Worm (Caenorhabditis elegans) whole organism, L4 larva: Measurements from ENCODE around the gene T28C12.6.

Source experiments
- F37D6.2 ChIP-seq: sonication (generic microtip); optimal IDR thresholded peaks from 2 replicates; lab custom pipeline; 2016; ENCODE audit warnings: mild to moderate bottlenecking, missing genetic modification characterization, missing compliant biosample characterization
- T20F7.1 ChIP-seq: fragments of 200-800 bp; sonication (Bioruptor generic); optimal IDR thresholded peaks from 2 replicates; lab custom pipeline; 2018; ENCODE audit warnings: mild to moderate bottlenecking, missing genetic modification characterization, missing compliant biosample characterization
- T26A8.4 ChIP-seq: fragments of 200-800 bp; sonication (Bioruptor generic); IDR thresholded peaks from 2 replicates; pipeline ENCODE4 v1.3.6; 2022; ENCODE audit warnings: missing genetic modification characterization, missing compliant biosample characterization
- Y75B8A.6 ChIP-seq: fragments of 200-800 bp; sonication (Bioruptor generic); IDR thresholded peaks from 2 replicates; pipeline ENCODE4 v1.3.6; 2022; ENCODE audit warnings: missing genetic modification reagents, missing genetic modification characterization, missing compliant biosample characterization
- aha-1 ChIP-seq: fragments of 150-350 bp; peaks from one replicate; lab custom pipeline; 2014; ENCODE audit warnings: missing biosample characterization, missing genetic modification characterization
- aly-2 ChIP-seq: sonication (generic microtip); optimal IDR thresholded peaks from 2 replicates; lab custom pipeline; 2018; ENCODE audit warnings: missing biosample characterization, missing genetic modification characterization
- ama-1 ChIP-seq: fragments of 150-350 bp; optimal IDR thresholded peaks from 2 replicates; lab custom pipeline; 2014; ENCODE audit warnings: inconsistent platforms, mixed read lengths
- ceh-20 ChIP-seq: fragments of 200-800 bp; sonication (Bioruptor generic); IDR thresholded peaks from 2 replicates; pipeline ENCODE4 v1.3.6; 2022; ENCODE audit warnings: missing genetic modification reagents, missing genetic modification characterization, missing compliant biosample characterization
- ceh-28 ChIP-seq: fragments of 150-350 bp; optimal IDR thresholded peaks from 2 replicates; lab custom pipeline; 2014; ENCODE audit warnings: missing biosample characterization, missing genetic modification reagents, missing genetic modification characterization
- ceh-82 ChIP-seq: sonication (generic microtip); optimal IDR thresholded peaks from 2 replicates; lab custom pipeline; 2017; ENCODE audit warnings: missing biosample characterization, missing genetic modification characterization
- cey-2 ChIP-seq: sonication (generic microtip); optimal IDR thresholded peaks from 3 replicates; lab custom pipeline; 2017; ENCODE audit warnings: missing genetic modification characterization, mild to moderate bottlenecking, missing compliant biosample characterization, antibody characterized with exemption, borderline replicate concordance; ENCODE audit not compliant: insufficient read depth
- daf-12 ChIP-seq: fragments of 150-350 bp; optimal IDR thresholded peaks from 2 replicates; lab custom pipeline; 2014; ENCODE audit warnings: missing biosample characterization, missing genetic modification reagents, missing genetic modification characterization
- daf-16 ChIP-seq, 3 experiments: sonication (generic microtip); optimal IDR thresholded peaks; 2 replicates each; lab custom pipeline; 2016 to 2017; ENCODE audit warnings: missing genetic modification characterization in 3 of 3, missing genetic modification reagents in 3 of 3, mild to moderate bottlenecking in 2 of 3, missing compliant biosample characterization in 2 of 3, missing biosample characterization in 1 of 3, moderate library complexity in 1 of 3
- dmd-6 ChIP-seq: fragments of 200-800 bp; sonication (Bioruptor generic); IDR thresholded peaks from 2 replicates; pipeline ENCODE4 v1.3.6; 2022; ENCODE audit warnings: missing genetic modification reagents, missing genetic modification characterization, missing compliant biosample characterization
- dmd-9 ChIP-seq: fragments of 200-800 bp; sonication (Bioruptor generic); IDR thresholded peaks from 2 replicates; pipeline ENCODE4 v1.3.6; 2022; ENCODE audit warnings: missing genetic modification reagents, missing genetic modification characterization, missing compliant biosample characterization
- dve-1 ChIP-seq: sonication (generic microtip); optimal IDR thresholded peaks from 2 replicates; lab custom pipeline; 2017; ENCODE audit warnings: antibody characterized with exemption, mild to moderate bottlenecking, missing genetic modification characterization, missing compliant biosample characterization; ENCODE audit not compliant: insufficient read depth
- fkh-10 ChIP-seq: fragments of 150-350 bp; optimal IDR thresholded peaks from 2 replicates; lab custom pipeline; 2014; ENCODE audit warnings: missing biosample characterization, missing genetic modification reagents, missing genetic modification characterization
- fos-1 ChIP-seq: fragments of 150-350 bp; optimal IDR thresholded peaks from 2 replicates; lab custom pipeline; 2014; ENCODE audit warnings: missing biosample characterization, missing genetic modification characterization
- hlh-11 ChIP-seq: fragments of 200-800 bp; sonication (Bioruptor generic); optimal IDR thresholded peaks from 2 replicates; lab custom pipeline; 2018; ENCODE audit warnings: mild to moderate bottlenecking, missing genetic modification characterization, missing compliant biosample characterization
- hmg-1.1 ChIP-seq: fragments of 200-800 bp; sonication (Bioruptor generic); IDR thresholded peaks from 2 replicates; pipeline ENCODE4 v1.3.6; 2022; ENCODE audit warnings: missing genetic modification reagents, missing genetic modification characterization, missing compliant biosample characterization
- lin-13 ChIP-seq: fragments of 150-350 bp; optimal IDR thresholded peaks from 2 replicates; lab custom pipeline; 2014; ENCODE audit warnings: missing biosample characterization, missing genetic modification reagents, missing genetic modification characterization
- lin-29 ChIP-seq: fragments of 200-800 bp; sonication (Bioruptor generic); IDR thresholded peaks from 2 replicates; pipeline ENCODE4 v1.3.6; 2022; ENCODE audit warnings: missing genetic modification reagents, missing genetic modification characterization, missing compliant biosample characterization
- lsy-2 ChIP-seq, 2 experiments: fragments of 150-350 bp in 1 of 2; sonication (generic microtip) in 1 of 2; optimal IDR thresholded peaks; 2 replicates each; lab custom pipeline; 2014 to 2017; ENCODE audit warnings: missing biosample characterization in 2 of 2, missing genetic modification characterization in 2 of 2
- madf-5 ChIP-seq, 2 experiments: fragments of 200-800 bp; sonication (Bioruptor generic); IDR thresholded peaks; 2 replicates each; pipeline ENCODE4 v1.3.6; 2022; ENCODE audit warnings: missing compliant biosample characterization in 2 of 2, missing genetic modification characterization in 2 of 2
- madf-9 ChIP-seq: fragments of 200-800 bp; sonication (Bioruptor generic); conservative IDR thresholded peaks from 2 replicates; pipeline ENCODE4 v1.3.6; 2022; ENCODE audit warnings: missing genetic modification reagents, missing genetic modification characterization, missing compliant biosample characterization
- mdl-1 ChIP-seq, 2 experiments: fragments of 150-350 bp in 1 of 2; sonication (generic microtip) in 1 of 2; optimal IDR thresholded peaks; 2 replicates each; lab custom pipeline; 2014 to 2017; ENCODE audit warnings: missing biosample characterization in 2 of 2, missing genetic modification characterization in 2 of 2
- mep-1 ChIP-seq: fragments of 150-350 bp; sonication (generic microtip); optimal IDR thresholded peaks from 3 replicates; lab custom pipeline; 2014; ENCODE audit warnings: missing biosample characterization, missing genetic modification characterization
- mxl-2 ChIP-seq: fragments of 200-800 bp; sonication (Bioruptor generic); conservative IDR thresholded peaks from 2 replicates; pipeline ENCODE4 v1.3.6; 2022; ENCODE audit warnings: missing genetic modification reagents, missing genetic modification characterization, missing compliant biosample characterization
- mxl-3 ChIP-seq: fragments of 200-800 bp; sonication (Bioruptor generic); optimal IDR thresholded peaks from 2 replicates; lab custom pipeline; 2018; ENCODE audit warnings: mild to moderate bottlenecking, missing genetic modification characterization, missing compliant biosample characterization
- nhr-10 ChIP-seq: fragments of 150-350 bp; optimal IDR thresholded peaks from 2 replicates; lab custom pipeline; 2014; ENCODE audit warnings: missing biosample characterization, missing genetic modification characterization
- nhr-102 ChIP-seq: sonication (generic microtip); optimal IDR thresholded peaks from 2 replicates; lab custom pipeline; 2016; ENCODE audit warnings: mild to moderate bottlenecking, missing genetic modification characterization, moderate library complexity, missing compliant biosample characterization
- nhr-11 ChIP-seq: fragments of 150-350 bp; optimal IDR thresholded peaks from 2 replicates; lab custom pipeline; 2014; ENCODE audit warnings: missing biosample characterization, missing genetic modification characterization
- nhr-237 ChIP-seq: sonication (generic microtip); optimal IDR thresholded peaks from 2 replicates; lab custom pipeline; 2017; ENCODE audit warnings: missing biosample characterization, missing genetic modification characterization
- nhr-25 ChIP-seq: sonication (generic microtip); optimal IDR thresholded peaks from 2 replicates; lab custom pipeline; 2017; ENCODE audit warnings: missing genetic modification characterization, mild to moderate bottlenecking, missing compliant biosample characterization, antibody characterized with exemption, moderate library complexity, borderline replicate concordance; ENCODE audit not compliant: insufficient read depth
- nhr-28 ChIP-seq: fragments of 150-350 bp; optimal IDR thresholded peaks from 2 replicates; lab custom pipeline; 2014; ENCODE audit warnings: missing biosample characterization, missing genetic modification characterization
- nhr-41 ChIP-seq: fragments of 200-800 bp; sonication (Bioruptor generic); IDR thresholded peaks from 2 replicates; pipeline ENCODE4 v1.3.6; 2022; ENCODE audit warnings: missing genetic modification reagents, missing genetic modification characterization, missing compliant biosample characterization
- nhr-42 ChIP-seq: fragments of 200-800 bp; sonication (Bioruptor generic); IDR thresholded peaks from 2 replicates; pipeline ENCODE4 v1.3.6; 2022; ENCODE audit warnings: missing genetic modification characterization, missing compliant biosample characterization
- nhr-76 ChIP-seq: fragments of 150-350 bp; optimal IDR thresholded peaks from 2 replicates; lab custom pipeline; 2014; ENCODE audit warnings: missing biosample characterization, missing genetic modification characterization
- rbr-2 ChIP-seq: sonication (generic microtip); optimal IDR thresholded peaks from 2 replicates; lab custom pipeline; 2016; ENCODE audit warnings: missing genotype, missing genetic modification characterization, missing compliant biosample characterization
- saeg-2 ChIP-seq: fragments of 200-800 bp; sonication (Bioruptor generic); IDR thresholded peaks from 2 replicates; pipeline ENCODE4 v1.3.6; 2022; ENCODE audit warnings: missing genetic modification reagents, missing genetic modification characterization, missing compliant biosample characterization
- sdz-12 ChIP-seq: fragments of 200-800 bp; sonication (Bioruptor generic); optimal IDR thresholded peaks from 2 replicates; lab custom pipeline; 2018; ENCODE audit warnings: mild to moderate bottlenecking, missing genetic modification characterization, missing compliant biosample characterization
- set-16 ChIP-seq: fragments of 200-800 bp; sonication (Bioruptor generic); IDR thresholded peaks from 2 replicates; pipeline ENCODE4 v1.3.6; 2022; ENCODE audit warnings: missing genetic modification reagents, missing genetic modification characterization, missing compliant biosample characterization
- spr-3 ChIP-seq: fragments of 200-800 bp; sonication (Bioruptor generic); optimal IDR thresholded peaks from 2 replicates; lab custom pipeline; 2018; ENCODE audit warnings: mild to moderate bottlenecking, missing genetic modification characterization, missing compliant biosample characterization
- tra-1 ChIP-seq: fragments of 200-800 bp; sonication (Bioruptor generic); IDR thresholded peaks from 2 replicates; pipeline ENCODE4 v1.3.6; 2022; ENCODE audit warnings: missing genetic modification reagents, missing genetic modification characterization, missing compliant biosample characterization
- unc-130 ChIP-seq: sonication (generic microtip); optimal IDR thresholded peaks from 2 replicates; lab custom pipeline; 2016; ENCODE audit warnings: missing genetic modification reagents, missing genetic modification characterization, missing compliant biosample characterization
- unc-62 ChIP-seq, 3 experiments: fragments of 150-350 bp in 1 of 3; sonication (generic microtip); optimal IDR thresholded peaks in 2 of 3; peaks in 1 of 3; 1 replicate in 1 of 3; 2 replicates in 2 of 3; lab custom pipeline; 2014 to 2017; ENCODE audit warnings: missing biosample characterization in 3 of 3, missing genetic modification characterization in 3 of 3, missing genetic modification reagents in 3 of 3, missing genotype in 1 of 3
- zag-1 ChIP-seq: fragments of 150-350 bp; optimal IDR thresholded peaks from 2 replicates; lab custom pipeline; 2014; ENCODE audit warnings: missing biosample characterization, missing genetic modification characterization
- zfp-3 ChIP-seq: fragments of 200-800 bp; sonication (Bioruptor generic); conservative IDR thresholded peaks from 2 replicates; pipeline ENCODE4 v1.3.6; 2022; ENCODE audit warnings: missing genetic modification reagents, missing genetic modification characterization, missing compliant biosample characterization
- ztf-7 ChIP-seq: fragments of 150-350 bp; optimal IDR thresholded peaks from 2 replicates; lab custom pipeline; 2014; ENCODE audit warnings: missing biosample characterization, missing genetic modification characterization

Gene T28C12.6

DNA sequence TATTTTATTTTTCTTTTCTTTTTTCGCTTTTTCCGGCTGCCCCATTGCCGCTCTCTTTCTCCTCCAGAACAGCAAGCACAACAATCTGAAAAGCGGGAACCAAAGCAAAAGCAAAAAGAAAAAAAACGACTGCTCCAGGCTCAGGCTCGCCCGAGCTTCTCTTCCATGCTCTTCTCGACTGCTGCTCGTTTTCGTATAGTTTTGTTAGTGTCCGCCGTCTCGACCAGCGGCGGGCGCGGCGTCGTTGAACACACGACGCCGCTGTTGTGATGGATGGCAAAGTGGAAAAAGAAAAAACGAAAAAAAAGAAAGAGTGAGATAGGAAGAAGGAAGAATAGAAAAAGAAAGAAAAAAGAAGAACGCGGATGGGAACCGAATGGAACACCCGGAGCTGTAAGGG, 14.2 kb upstream of the T28C12.6 start:
- no peak for TF ChIP-seq tra-1 (GFP tag; lab: Robert Waterston, UW)
- 0 out of 2 replicates have a peak, but pooled peaks have one; percentile 45 for TF ChIP-seq hmg-1.1 (GFP tag; lab: Robert Waterston, UW)
- no peak for TF ChIP-seq unc-62 (GFP tag; optimal IDR thresholded peaks at IDR 0.05 in 1 of 2; lab: Kevin White, UChicago)
- TF ChIP-seq unc-62 (tag; optimal IDR thresholded peaks at IDR 0.05; lab: Kevin White, UChicago), result no peak
- peak; percentile 46 for TF ChIP-seq mep-1
- no peak for TF ChIP-seq T20F7.1 (GFP tag; lab: Kevin White, UChicago)
- TF ChIP-seq rbr-2 (tag; lab: Kevin White, UChicago), result peak; percentile 45
- TF ChIP-seq hlh-11 (tag; lab: Kevin White, UChicago), result peak; percentile 45
- TF ChIP-seq daf-16 (GFP tag; optimal IDR thresholded peaks at IDR 0.05; lab: Kevin White, UChicago), result peak in 1 of 2 experiments; percentile 10
- no peak for TF ChIP-seq daf-16 (tag; optimal IDR thresholded peaks at IDR 0.05; lab: Kevin White, UChicago)
- peak; percentile 20; the same call in 1 of the 2 replicates for TF ChIP-seq dmd-6 (GFP tag; lab: Robert Waterston, UW)
- no peak for TF ChIP-seq madf-9 (GFP tag; lab: Robert Waterston, UW)
- TF ChIP-seq nhr-41 (GFP tag; lab: Robert Waterston, UW), result no peak
- peak; percentile 61 for TF ChIP-seq fkh-10 (GFP tag; lab: Kevin White, UChicago)
- TF ChIP-seq set-16, result peak; percentile 63
- peak; percentile 68; the same call in 1 of the 2 replicates for TF ChIP-seq ceh-20
- TF ChIP-seq nhr-102 (tag; lab: Kevin White, UChicago), result no peak
- TF ChIP-seq Y75B8A.6 (GFP tag; lab: Robert Waterston, UW), result no peak
- TF ChIP-seq aha-1 (tag; lab: Kevin White, UChicago), result peak; percentile 54
- peak in 1 of 2 experiments; percentile 58 for TF ChIP-seq mdl-1 (tag; optimal IDR thresholded peaks at IDR 0.05; lab: Kevin White, UChicago)
- no peak for TF ChIP-seq lin-13 (GFP tag; lab: Kevin White, UChicago)
- TF ChIP-seq F37D6.2, result peak; percentile 19
- peak in 1 of 2 experiments; percentile 5 for TF ChIP-seq lsy-2 (tag; optimal IDR thresholded peaks at IDR 0.05; lab: Kevin White, UChicago)
- no peak for TF ChIP-seq mxl-2 (GFP tag; lab: Robert Waterston, UW)
- TF ChIP-seq sdz-12, result no peak

DNA sequence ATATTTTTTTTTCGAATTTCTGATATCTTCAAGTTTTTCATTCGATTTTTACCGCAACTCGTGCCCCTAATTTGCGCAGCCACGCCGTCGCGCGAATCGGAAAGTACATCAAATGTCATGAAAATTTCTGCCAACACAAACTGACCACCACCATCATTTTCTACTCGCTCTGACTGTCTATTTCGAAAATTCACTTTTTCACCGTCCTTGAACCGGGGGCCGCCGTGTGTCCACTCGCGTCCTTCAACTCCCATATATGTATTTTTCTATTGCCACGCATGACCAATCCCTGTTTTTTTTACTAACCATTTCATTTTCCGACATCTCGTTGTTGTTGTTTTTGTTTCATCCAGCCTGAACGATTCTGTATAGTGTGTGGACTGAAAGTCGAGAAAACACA, 13.7 kb upstream of the T28C12.6 start:
- TF ChIP-seq nhr-76, result no peak
- no peak for TF ChIP-seq saeg-2
- TF ChIP-seq ceh-82 (tag; lab: Kevin White, UChicago), result no peak
- TF ChIP-seq mxl-3, result peak; percentile 23
- TF ChIP-seq unc-62 (GFP tag; optimal IDR thresholded peaks at IDR 0.05 in 1 of 2; lab: Kevin White, UChicago), result no peak
- no peak for TF ChIP-seq unc-62 (tag; optimal IDR thresholded peaks at IDR 0.05; lab: Kevin White, UChicago)
- peak; percentile 72 for TF ChIP-seq nhr-25 (tag; lab: Kevin White, UChicago)
- no peak for TF ChIP-seq dmd-6 (GFP tag; lab: Robert Waterston, UW)
- no peak for TF ChIP-seq ztf-7 (tag; lab: Kevin White, UChicago)
- no peak for TF ChIP-seq daf-12 (tag; lab: Kevin White, UChicago)
- TF ChIP-seq nhr-42 (GFP tag; lab: Robert Waterston, UW), result no peak
- TF ChIP-seq unc-130 (GFP tag; lab: Kevin White, UChicago), result no peak
- TF ChIP-seq set-16, result no peak
- TF ChIP-seq madf-5 (GFP tag; IDR thresholded peaks at IDR 0.05; lab: Robert Waterston, UW), result no peak
- TF ChIP-seq cey-2 (tag; lab: Kevin White, UChicago), result no peak
- TF ChIP-seq nhr-237 (tag; lab: Kevin White, UChicago), result no peak
- no peak for TF ChIP-seq ama-1 (lab: Kevin White, UChicago)
- no peak for TF ChIP-seq T20F7.1 (GFP tag; lab: Kevin White, UChicago)
- TF ChIP-seq lin-29 (GFP tag; lab: Robert Waterston, UW), result no peak
- no peak for TF ChIP-seq zag-1 (tag; lab: Kevin White, UChicago)
- TF ChIP-seq aly-2, result no peak
- peak; percentile 5 for TF ChIP-seq nhr-28 (tag; lab: Kevin White, UChicago)
- TF ChIP-seq dmd-9 (GFP tag; lab: Robert Waterston, UW), result no peak
- no peak for TF ChIP-seq spr-3
- TF ChIP-seq ceh-28 (tag; lab: Kevin White, UChicago), result no peak
- TF ChIP-seq T26A8.4, result no peak
- 0 out of 2 replicates have a peak, but pooled peaks have one; percentile 22 for TF ChIP-seq zfp-3 (GFP tag; lab: Robert Waterston, UW)
- TF ChIP-seq dve-1 (tag; lab: Kevin White, UChicago), result no peak
- no peak for TF ChIP-seq rbr-2 (tag; lab: Kevin White, UChicago)
- no peak for TF ChIP-seq nhr-10 (tag; lab: Kevin White, UChicago)
- TF ChIP-seq fos-1, result no peak
- TF ChIP-seq nhr-11 (tag; lab: Kevin White, UChicago), result no peak
